Worm (Caenorhabditis elegans) whole organism, young adult: ENCODE measurements around the gene F08G2.7.
"Not testable (repeated sequence)": the region's sequence is repeated elsewhere in the genome, so short reads cannot be mapped to it uniquely, and the experiment has no call there.

ENCODE experiments used
- Y56A3A.18 ChIP-seq: fragments of 200-800 bp; sonication (Bioruptor generic); IDR thresholded peaks from 2 replicates; pipeline ENCODE4 v1.3.6; 2022; ENCODE audit warnings: missing genetic modification reagents, missing genetic modification characterization, missing compliant biosample characterization
- ama-1 ChIP-seq, 3 experiments: fragments of 150-350 bp in 1 of 3; sonication (generic microtip) in 2 of 3; optimal IDR thresholded peaks; 2 replicates each; lab custom pipeline; 2014 to 2018; ENCODE audit warnings: missing biosample characterization in 2 of 3, missing genetic modification characterization in 2 of 3, missing genetic modification reagents in 2 of 3
- lsl-1 ChIP-seq: fragments of 200-800 bp; sonication (Bioruptor generic); optimal IDR thresholded peaks from 2 replicates; lab custom pipeline; 2018; ENCODE audit warnings: mild to moderate bottlenecking, missing genetic modification characterization, moderate library complexity, missing compliant biosample characterization
- ztf-26 ChIP-seq: sonication (generic microtip); optimal IDR thresholded peaks from 2 replicates; lab custom pipeline; 2017; ENCODE audit warnings: missing genetic modification characterization, missing compliant biosample characterization

ce11 chrII:13835724-13836307 lies 5.1 kb downstream of the F08G2.7 start, which contains the start of gene ins-37:
- not testable (repeated sequence) for TF ChIP-seq ztf-26 (tag; lab: Kevin White, UChicago); Y56A3A.18 (GFP tag; lab: Robert Waterston, UW); ama-1 (optimal IDR thresholded peaks at IDR 0.05; lab: Kevin White, UChicago); ama-1 (GFP tag; optimal IDR thresholded peaks at IDR 0.05; lab: Kevin White, UChicago)
- TF ChIP-seq lsl-1 (GFP tag; lab: Kevin White, UChicago) = peak; percentile 62
